Worm (Caenorhabditis elegans): ENCODE data around the gene lido-1.

Gene lido-1

ce11 chrX:17059760-17060159, 36.6 kb downstream of the lido-1 start:
- TF ChIP-seq hmg-4 (GFP tag; optimal IDR thresholded peaks at IDR 0.05), result no peak
- no peak for TF ChIP-seq sea-1 (GFP tag; conservative IDR thresholded peaks at IDR 0.05)
- no peak for TF ChIP-seq ceh-36 (tag; optimal IDR thresholded peaks at IDR 0.05)
- TF ChIP-seq hnd-1 (tag; optimal IDR thresholded peaks at IDR 0.05), result no peak

ce11 chrX:17058340-17058739, 38.0 kb downstream of the lido-1 start:
- no peak for TF ChIP-seq ets-7 (tag; optimal IDR thresholded peaks at IDR 0.05)
- no peak for TF ChIP-seq B0310.2 (tag; optimal IDR thresholded peaks at IDR 0.05)
- TF ChIP-seq sea-1 (GFP tag; conservative IDR thresholded peaks at IDR 0.05), result no peak
- TF ChIP-seq tbx-11 (GFP tag; IDR thresholded peaks at IDR 0.05), result no peak

ce11 chrX:17055836-17056783, 40.2 kb downstream of the lido-1 start:
- no peak for TF ChIP-seq ceh-13 (GFP tag; optimal IDR thresholded peaks at IDR 0.05)
- no peak for TF ChIP-seq tbx-11 (GFP tag; IDR thresholded peaks at IDR 0.05)
- TF ChIP-seq hmbx-1 (tag; optimal IDR thresholded peaks at IDR 0.05), result no peak
- TF ChIP-seq hnd-1 (tag; optimal IDR thresholded peaks at IDR 0.05), result no peak
- no peak for TF ChIP-seq pes-1 (GFP tag; IDR thresholded peaks at IDR 0.05)
- TF ChIP-seq flt-1 (GFP tag; IDR thresholded peaks at IDR 0.05), result no peak
- TF ChIP-seq ama-1 (optimal IDR thresholded peaks at IDR 0.05), result no peak
- TF ChIP-seq tbx-37 (GFP tag; conservative IDR thresholded peaks at IDR 0.05), result no peak
- TF ChIP-seq F13C5.2 (tag; optimal IDR thresholded peaks at IDR 0.05), result no peak
- TF ChIP-seq tra-4 (tag; optimal IDR thresholded peaks at IDR 0.05), result no peak
- TF ChIP-seq aly-1 (tag; optimal IDR thresholded peaks at IDR 0.05), result no peak
- no peak for TF ChIP-seq scrt-1 (GFP tag; IDR thresholded peaks at IDR 0.05)
- TF ChIP-seq B0310.2 (tag; optimal IDR thresholded peaks at IDR 0.05), result no peak
- no peak for TF ChIP-seq sea-1 (GFP tag; conservative IDR thresholded peaks at IDR 0.05)
- no peak for TF ChIP-seq ets-7 (tag; optimal IDR thresholded peaks at IDR 0.05)
- no peak for TF ChIP-seq hmg-4 (GFP tag; optimal IDR thresholded peaks at IDR 0.05)
- no peak for TF ChIP-seq ceh-36 (tag; optimal IDR thresholded peaks at IDR 0.05)

- TF ChIP-seq flt-1 (GFP tag; IDR thresholded peaks at IDR 0.05), result no peak
- no peak for TF ChIP-seq ets-7 (tag; optimal IDR thresholded peaks at IDR 0.05)
- no peak for TF ChIP-seq tra-4 (tag; optimal IDR thresholded peaks at IDR 0.05)
- no peak for TF ChIP-seq pes-1 (GFP tag; IDR thresholded peaks at IDR 0.05)
- TF ChIP-seq scrt-1 (GFP tag; IDR thresholded peaks at IDR 0.05), result no peak
- TF ChIP-seq ama-1 (optimal IDR thresholded peaks at IDR 0.05), result no peak
- no peak for TF ChIP-seq F13C5.2 (tag; optimal IDR thresholded peaks at IDR 0.05)
- TF ChIP-seq hmbx-1 (tag; optimal IDR thresholded peaks at IDR 0.05), result no peak
- TF ChIP-seq hmg-4 (GFP tag; optimal IDR thresholded peaks at IDR 0.05), result no peak
- TF ChIP-seq hnd-1 (tag; optimal IDR thresholded peaks at IDR 0.05), result no peak
- no peak for TF ChIP-seq ceh-36 (tag; optimal IDR thresholded peaks at IDR 0.05)
- TF ChIP-seq aly-1 (tag; optimal IDR thresholded peaks at IDR 0.05), result no peak
- no peak for TF ChIP-seq tbx-37 (GFP tag; conservative IDR thresholded peaks at IDR 0.05)
- TF ChIP-seq sea-1 (GFP tag; conservative IDR thresholded peaks at IDR 0.05), result no peak
- TF ChIP-seq ceh-13 (GFP tag; optimal IDR thresholded peaks at IDR 0.05), result no peak
- TF ChIP-seq tbx-11 (GFP tag; IDR thresholded peaks at IDR 0.05), result no peak
- no peak for TF ChIP-seq B0310.2 (tag; optimal IDR thresholded peaks at IDR 0.05)
Observed at ce11 chrX:17055481-17055835, 40.9 kb downstream of the lido-1 start, which contains the start of gene gcy-11. gcy-11 (minus strand) TSS chrX:17055581.

ce11 chrX:17054121-17054520, 42.2 kb downstream of the lido-1 start:
- TF ChIP-seq F13C5.2 (tag; optimal IDR thresholded peaks at IDR 0.05) (no peak), aly-1 (tag; optimal IDR thresholded peaks at IDR 0.05) (no peak), ceh-13 (GFP tag; optimal IDR thresholded peaks at IDR 0.05) (no peak), ama-1 (optimal IDR thresholded peaks at IDR 0.05) (no peak), flt-1 (GFP tag; IDR thresholded peaks at IDR 0.05) (no peak), hmg-4 (GFP tag; optimal IDR thresholded peaks at IDR 0.05) (no peak), sea-1 (GFP tag; conservative IDR thresholded peaks at IDR 0.05) (no peak), pes-1 (GFP tag; IDR thresholded peaks at IDR 0.05) (no peak), B0310.2 (tag; optimal IDR thresholded peaks at IDR 0.05) (no peak), tbx-37 (GFP tag; conservative IDR thresholded peaks at IDR 0.05) (no peak), ets-7 (tag; optimal IDR thresholded peaks at IDR 0.05) (no peak), ceh-36 (tag; optimal IDR thresholded peaks at IDR 0.05) (no peak)

- TF ChIP-seq tbx-37 (GFP tag; conservative IDR thresholded peaks at IDR 0.05), result no peak
- TF ChIP-seq ama-1 (optimal IDR thresholded peaks at IDR 0.05), result no peak
- no peak for TF ChIP-seq hmbx-1 (tag; optimal IDR thresholded peaks at IDR 0.05)
- TF ChIP-seq aly-1 (tag; optimal IDR thresholded peaks at IDR 0.05), result no peak
- TF ChIP-seq hnd-1 (tag; optimal IDR thresholded peaks at IDR 0.05), result no peak
- TF ChIP-seq ceh-36 (tag; optimal IDR thresholded peaks at IDR 0.05), result no peak
- no peak for TF ChIP-seq tra-4 (tag; optimal IDR thresholded peaks at IDR 0.05)
- TF ChIP-seq hmg-4 (GFP tag; optimal IDR thresholded peaks at IDR 0.05), result no peak
- no peak for TF ChIP-seq tbx-11 (GFP tag; IDR thresholded peaks at IDR 0.05)
- no peak for TF ChIP-seq flt-1 (GFP tag; IDR thresholded peaks at IDR 0.05)
- no peak for TF ChIP-seq B0310.2 (tag; optimal IDR thresholded peaks at IDR 0.05)
- no peak for TF ChIP-seq ceh-13 (GFP tag; optimal IDR thresholded peaks at IDR 0.05)
- no peak for TF ChIP-seq scrt-1 (GFP tag; IDR thresholded peaks at IDR 0.05)
- no peak for TF ChIP-seq F13C5.2 (tag; optimal IDR thresholded peaks at IDR 0.05)
- TF ChIP-seq sea-1 (GFP tag; conservative IDR thresholded peaks at IDR 0.05), result no peak
Observed at ce11 chrX:17045529-17045928, 50.8 kb downstream of the lido-1 start, which contains the start of gene C30G4.2. C30G4.2 (minus strand) TSS chrX:17045629.

All from whole organism, early embryonic.